Worm (Caenorhabditis elegans) whole organism, L1 larva: ENCODE data around the gene Y57G11B.8.

Source experiments
- C04F5.9 ChIP-seq: sonication (generic microtip); optimal IDR thresholded peaks from 2 replicates; lab custom pipeline; 2016; ENCODE audit warnings: missing genetic modification characterization, missing compliant biosample characterization
- C34B4.2 ChIP-seq: sonication (generic microtip); optimal IDR thresholded peaks from 2 replicates; lab custom pipeline; 2017; ENCODE audit warnings: mild to moderate bottlenecking, missing genetic modification characterization, missing compliant biosample characterization
- aly-2 ChIP-seq: fragments of 150-350 bp; optimal IDR thresholded peaks from 2 replicates; lab custom pipeline; 2014; ENCODE audit warnings: missing biosample characterization, missing genetic modification characterization
- blmp-1 ChIP-seq: fragments of 150-350 bp; optimal IDR thresholded peaks from 2 replicates; lab custom pipeline; 2014; ENCODE audit warnings: missing biosample characterization, missing genetic modification characterization
- ces-1 ChIP-seq: fragments of 150-350 bp; optimal IDR thresholded peaks from 2 replicates; lab custom pipeline; 2014; ENCODE audit warnings: missing biosample characterization, missing genetic modification reagents, missing genetic modification characterization
- dpl-1 ChIP-seq, 3 experiments: fragments of 150-350 bp in 2 of 3; sonication (generic microtip) in 1 of 3; optimal IDR thresholded peaks; 2 replicates each; lab custom pipeline; 2014 to 2017; ENCODE audit warnings: missing biosample characterization in 3 of 3, missing genetic modification characterization in 3 of 3, missing genetic modification reagents in 3 of 3
- dsc-1 ChIP-seq: sonication (generic microtip); optimal IDR thresholded peaks from 2 replicates; lab custom pipeline; 2016; ENCODE audit warnings: mild to moderate bottlenecking, missing genetic modification characterization, missing compliant biosample characterization
- efl-1 ChIP-seq, 4 experiments: fragments of 150-350 bp; optimal IDR thresholded peaks in 3 of 4; peaks in 1 of 4; 1 replicate in 1 of 4; 2 replicates in 3 of 4; lab custom pipeline; 2014; ENCODE audit warnings: missing biosample characterization in 2 of 4, missing genetic modification characterization in 2 of 4, missing genetic modification reagents in 2 of 4
- efl-3 ChIP-seq: fragments of 200-800 bp; sonication (Bioruptor generic); optimal IDR thresholded peaks from 2 replicates; lab custom pipeline; 2018; ENCODE audit warnings: mild to moderate bottlenecking, missing genetic modification characterization, missing compliant biosample characterization
- egl-13 ChIP-seq: sonication (generic microtip); optimal IDR thresholded peaks from 2 replicates; lab custom pipeline; 2016; ENCODE audit warnings: missing genotype, missing genetic modification reagents, missing genetic modification characterization, missing compliant biosample characterization
- elt-3 ChIP-seq, 6 experiments: fragments of 150-350 bp in 1 of 6; sonication (generic microtip); optimal IDR thresholded peaks; 2 replicates each; lab custom pipeline; 2017 to 2018; ENCODE audit warnings: missing biosample characterization in 6 of 6, missing genetic modification characterization in 6 of 6, inconsistent platforms in 1 of 6
- fkh-4 ChIP-seq: sonication (generic microtip); optimal IDR thresholded peaks from 2 replicates; lab custom pipeline; 2016; ENCODE audit warnings: missing compliant biosample characterization, missing genetic modification characterization, borderline replicate concordance
- fkh-8 ChIP-seq: sonication (generic microtip); optimal IDR thresholded peaks from 2 replicates; lab custom pipeline; 2016; ENCODE audit warnings: mild to moderate bottlenecking, missing genetic modification characterization, missing compliant biosample characterization
- grh-1 ChIP-seq: fragments of 200-800 bp; sonication (Bioruptor generic); IDR thresholded peaks from 2 replicates; pipeline ENCODE4 v1.3.6; 2022; ENCODE audit warnings: missing genetic modification reagents, missing genetic modification characterization, missing compliant biosample characterization
- hpl-2 ChIP-seq: fragments of 150-350 bp; optimal IDR thresholded peaks from 2 replicates; lab custom pipeline; 2014; ENCODE audit warnings: missing biosample characterization, missing genetic modification reagents, missing genetic modification characterization
- irx-1 ChIP-seq: sonication (generic microtip); optimal IDR thresholded peaks from 2 replicates; lab custom pipeline; 2016; ENCODE audit warnings: missing genetic modification characterization, missing compliant biosample characterization
- jun-1 ChIP-seq: fragments of 150-350 bp; optimal IDR thresholded peaks from 2 replicates; lab custom pipeline; 2014; ENCODE audit warnings: missing biosample characterization, missing genetic modification reagents, missing genetic modification characterization
- lin-13 ChIP-seq: fragments of 150-350 bp; optimal IDR thresholded peaks from 2 replicates; lab custom pipeline; 2014; ENCODE audit warnings: missing biosample characterization, missing genetic modification reagents, missing genetic modification characterization
- lin-14 ChIP-seq: fragments of 200-800 bp; sonication (Bioruptor generic); optimal IDR thresholded peaks from 2 replicates; lab custom pipeline; 2018; ENCODE audit warnings: mild to moderate bottlenecking, missing genetic modification characterization, moderate library complexity, missing compliant biosample characterization
- lin-15B ChIP-seq: fragments of 150-350 bp; sonication (generic microtip); optimal IDR thresholded peaks from 3 replicates; lab custom pipeline; 2014; ENCODE audit warnings: missing biosample characterization, missing genetic modification characterization
- lin-35 ChIP-seq, 2 experiments: fragments of 150-350 bp; optimal IDR thresholded peaks; 2 replicates each; lab custom pipeline; 2014; ENCODE audit warnings: missing biosample characterization in 2 of 2, missing genetic modification characterization in 2 of 2, missing genetic modification reagents in 2 of 2
- lin-39 ChIP-seq: fragments of 150-350 bp; optimal IDR thresholded peaks from 2 replicates; lab custom pipeline; 2014; ENCODE audit warnings: missing biosample characterization, missing genetic modification reagents, missing genetic modification characterization
- lir-3 ChIP-seq: sonication (generic microtip); optimal IDR thresholded peaks from 2 replicates; lab custom pipeline; 2016; ENCODE audit warnings: mild to moderate bottlenecking, missing genetic modification characterization, moderate library complexity, missing compliant biosample characterization; ENCODE audit not compliant: poor library complexity
- mab-9 ChIP-seq: fragments of 200-800 bp; sonication (Bioruptor generic); IDR thresholded peaks from 2 replicates; pipeline ENCODE4 v1.3.6; 2022; ENCODE audit warnings: missing genetic modification reagents, missing genetic modification characterization, missing compliant biosample characterization
- mdl-1 ChIP-seq, 2 experiments: fragments of 150-350 bp; optimal IDR thresholded peaks; 2 replicates each; lab custom pipeline; 2014 to 2017; ENCODE audit warnings: missing biosample characterization in 2 of 2, missing genetic modification characterization in 2 of 2, inconsistent platforms in 1 of 2
- mef-2 ChIP-seq: fragments of 150-350 bp; optimal IDR thresholded peaks from 2 replicates; lab custom pipeline; 2014; ENCODE audit warnings: missing biosample characterization, missing genetic modification characterization
- nhr-19 ChIP-seq: fragments of 200-800 bp; sonication (Bioruptor generic); conservative IDR thresholded peaks from 2 replicates; pipeline ENCODE4 v1.3.6; 2022; ENCODE audit warnings: missing genetic modification characterization, missing compliant biosample characterization
- nhr-20 ChIP-seq: sonication (generic microtip); optimal IDR thresholded peaks from 2 replicates; lab custom pipeline; 2016; ENCODE audit warnings: mild to moderate bottlenecking, missing genetic modification characterization, missing compliant biosample characterization
- nhr-47 ChIP-seq: sonication (generic microtip); optimal IDR thresholded peaks from 2 replicates; lab custom pipeline; 2016; ENCODE audit warnings: mild to moderate bottlenecking, missing genetic modification characterization, moderate library complexity, missing compliant biosample characterization
- nhr-71 ChIP-seq: sonication (generic microtip); optimal IDR thresholded peaks from 2 replicates; lab custom pipeline; 2016; ENCODE audit warnings: mild to moderate bottlenecking, missing genetic modification characterization, moderate library complexity, missing compliant biosample characterization
- nhr-77 ChIP-seq: fragments of 150-350 bp; optimal IDR thresholded peaks from 2 replicates; lab custom pipeline; 2014; ENCODE audit warnings: missing biosample characterization, missing genetic modification characterization
- nhr-84 ChIP-seq: sonication (generic microtip); optimal IDR thresholded peaks from 2 replicates; lab custom pipeline; 2017; ENCODE audit warnings: missing biosample characterization, missing genetic modification characterization
- nhr-85 ChIP-seq: sonication (generic microtip); peaks from one replicate; lab custom pipeline; 2016; ENCODE audit warnings: missing genetic modification characterization, inconsistent platforms, missing compliant biosample characterization
- nhr-90 ChIP-seq: sonication (generic microtip); optimal IDR thresholded peaks from 2 replicates; lab custom pipeline; 2016; ENCODE audit warnings: mild to moderate bottlenecking, missing genetic modification characterization, missing compliant biosample characterization; ENCODE audit not compliant: poor library complexity
- pqm-1 ChIP-seq: sonication (generic microtip); optimal IDR thresholded peaks from 3 replicates; lab custom pipeline; 2017; ENCODE audit warnings: missing biosample characterization, missing genetic modification characterization
- skn-1 ChIP-seq: fragments of 150-350 bp; optimal IDR thresholded peaks from 2 replicates; lab custom pipeline; 2014; ENCODE audit warnings: missing biosample characterization, missing genetic modification characterization
- sox-4 ChIP-seq: sonication (generic microtip); optimal IDR thresholded peaks from 2 replicates; lab custom pipeline; 2016; ENCODE audit warnings: missing genetic modification characterization, missing compliant biosample characterization
- swsn-7 ChIP-seq: sonication (generic microtip); optimal IDR thresholded peaks from 2 replicates; lab custom pipeline; 2016; ENCODE audit warnings: missing genetic modification characterization, missing compliant biosample characterization
- tbx-2 ChIP-seq: sonication (generic microtip); optimal IDR thresholded peaks from 2 replicates; lab custom pipeline; 2016; ENCODE audit warnings: missing genetic modification characterization, missing compliant biosample characterization
- unc-130 ChIP-seq: fragments of 150-350 bp; optimal IDR thresholded peaks from 2 replicates; lab custom pipeline; 2017; ENCODE audit warnings: missing biosample characterization, missing genetic modification characterization, inconsistent platforms
- unc-86 ChIP-seq: sonication (generic microtip); optimal IDR thresholded peaks from 2 replicates; lab custom pipeline; 2016; ENCODE audit warnings: missing genetic modification characterization, missing compliant biosample characterization
- vab-15 ChIP-seq: sonication (generic microtip); optimal IDR thresholded peaks from 2 replicates; lab custom pipeline; 2017; ENCODE audit warnings: missing genotype, mild to moderate bottlenecking, missing genetic modification characterization, missing compliant biosample characterization
- xbp-1 ChIP-seq: sonication (generic microtip); optimal IDR thresholded peaks from 2 replicates; lab custom pipeline; 2016; ENCODE audit warnings: missing genetic modification characterization, missing compliant biosample characterization
- ztf-4 ChIP-seq: fragments of 150-350 bp; optimal IDR thresholded peaks from 2 replicates; lab custom pipeline; 2014; ENCODE audit warnings: missing biosample characterization, missing genetic modification characterization

Y57G11B.8 gene

ce11 chrIV:14617498-14617897 lies 39.0 kb upstream of the Y57G11B.8 start:
- TF ChIP-seq nhr-20 (tag; lab: Kevin White, UChicago) (peak; percentile 22), efl-1 (optimal IDR thresholded peaks at IDR 0.05; lab: Kevin White, UChicago) (no peak), efl-1 (GFP tag; optimal IDR thresholded peaks at IDR 0.05 in 1 of 2; lab: Kevin White, UChicago) (peak in 1 of 2 experiments; percentile 89), grh-1 (GFP tag; lab: Robert Waterston, UW) (no peak), nhr-77 (tag; lab: Kevin White, UChicago) (no peak)
- TF ChIP-seq, all 84 proteins: peak for 2

ce11 chrIV:14617059-14617458 lies 38.6 kb upstream of the Y57G11B.8 start:
- TF ChIP-seq pqm-1 (tag; lab: Kevin White, UChicago) (no peak), nhr-19 (GFP tag; lab: Robert Waterston, UW) (no peak), nhr-84 (tag; lab: Kevin White, UChicago) (no peak), lin-13 (no peak), sox-4 (tag; lab: Kevin White, UChicago) (no peak), swsn-7 (tag; lab: Kevin White, UChicago) (no peak), efl-1 (optimal IDR thresholded peaks at IDR 0.05; lab: Kevin White, UChicago) (no peak), efl-1 (GFP tag; optimal IDR thresholded peaks at IDR 0.05 in 1 of 2; lab: Kevin White, UChicago) (peak in 1 of 2 experiments; percentile 51), mef-2 (tag; lab: Kevin White, UChicago) (no peak), efl-3 (GFP tag; lab: Kevin White, UChicago) (no peak), blmp-1 (tag; lab: Kevin White, UChicago) (peak; percentile 14), lir-3 (no peak), fkh-4 (tag; lab: Kevin White, UChicago) (no peak), vab-15 (tag; lab: Kevin White, UChicago) (no peak), egl-13 (no peak)

- TF ChIP-seq nhr-90 (tag; lab: Kevin White, UChicago) (no peak), C04F5.9 (tag; lab: Kevin White, UChicago) (no peak), skn-1 (no peak), aly-2 (tag; lab: Kevin White, UChicago) (no peak), nhr-77 (tag; lab: Kevin White, UChicago) (no peak), mdl-1 (tag; optimal IDR thresholded peaks at IDR 0.05; lab: Kevin White, UChicago) (no peak), mab-9 (GFP tag; lab: Robert Waterston, UW) (no peak), C34B4.2 (no peak)
Observed at ce11 chrIV:14616303-14616702, 37.8 kb upstream of the Y57G11B.8 start, which contains the start of gene dmd-6. Gene dmd-6 (plus strand): TSS chrIV:14616603.

ce11 chrIV:14614176-14614740 lies 35.8 kb upstream of the Y57G11B.8 start:
- TF ChIP-seq nhr-71 (tag; lab: Kevin White, UChicago) (peak; percentile 80), irx-1 (tag; lab: Kevin White, UChicago) (peak; percentile 22), lin-35 (GFP tag; optimal IDR thresholded peaks at IDR 0.05; lab: Kevin White, UChicago) (peak in 1 of 2 experiments; percentile 31), unc-86 (tag; lab: Kevin White, UChicago) (no peak), dpl-1 (GFP tag; optimal IDR thresholded peaks at IDR 0.05; lab: Kevin White, UChicago) (peak in 1 of 3 experiments; percentile 4), xbp-1 (tag; lab: Kevin White, UChicago) (peak; percentile 10), hpl-2 (GFP tag; lab: Kevin White, UChicago) (no peak), lin-15B (tag; lab: Kevin White, UChicago) (no peak), lin-39 (no peak), ces-1 (GFP tag; lab: Kevin White, UChicago) (no peak), ztf-4 (tag; lab: Kevin White, UChicago) (peak; percentile 5), nhr-47 (tag; lab: Kevin White, UChicago) (peak; percentile 64), skn-1 (no peak), dsc-1 (peak; percentile 21), jun-1 (tag; lab: Kevin White, UChicago) (peak; percentile 44), nhr-19 (GFP tag; lab: Robert Waterston, UW) (peak; percentile 77), tbx-2 (peak; percentile 52), efl-1 (optimal IDR thresholded peaks at IDR 0.05; lab: Kevin White, UChicago) (no peak), efl-1 (GFP tag; optimal IDR thresholded peaks at IDR 0.05 in 1 of 2; lab: Kevin White, UChicago) (peak in 1 of 2 experiments; percentile 66), fkh-8 (tag; lab: Kevin White, UChicago) (peak; percentile 40), unc-130 (peak; percentile 33), elt-3 (tag; optimal IDR thresholded peaks at IDR 0.05; lab: Kevin White, UChicago) (peak; percentile 63 to 93 (median 80)), mdl-1 (tag; optimal IDR thresholded peaks at IDR 0.05; lab: Kevin White, UChicago) (peak in 1 of 2 experiments; percentile 63), vab-15 (tag; lab: Kevin White, UChicago) (peak; percentile 5), nhr-85 (tag; lab: Kevin White, UChicago) (peak; percentile 94), lin-14 (GFP tag; lab: Kevin White, UChicago) (peak; percentile 63), swsn-7 (tag; lab: Kevin White, UChicago) (no peak), grh-1 (GFP tag; lab: Robert Waterston, UW) (peak; percentile 45), blmp-1 (tag; lab: Kevin White, UChicago) (peak; percentile 71)
